Worm (Caenorhabditis elegans): ENCODE data around the gene dao-2.

ce11 chrII:4590086-4590485 lies 27.3 kb downstream of the dao-2 start:
- TF ChIP-seq tbx-2 (tag; optimal IDR thresholded peaks at IDR 0.05), result no peak
- no peak for TF ChIP-seq unc-62 (GFP tag; optimal IDR thresholded peaks at IDR 0.05)
- TF ChIP-seq nhr-77 (tag; optimal IDR thresholded peaks at IDR 0.05), result no peak
- TF ChIP-seq egl-5 (tag; optimal IDR thresholded peaks at IDR 0.05), result no peak
